Fruit fly (Drosophila melanogaster) whole organism, embryonic: ENCODE results near the gene CG15742.

Experiments used
- Atf-2 ChIP-seq: fragments of 200-800 bp; sonication (Bioruptor generic); optimal IDR thresholded peaks from 2 replicates; lab custom pipeline; 2016; ENCODE audit warnings: missing biosample characterization, missing genetic modification characterization
- Awh ChIP-seq: fragments of 200-800 bp; sonication (Bioruptor generic); IDR thresholded peaks from 2 replicates; pipeline ENCODE4, ENCODE4 v1.3.6; 2022; ENCODE audit warnings: missing biosample characterization, missing genetic modification characterization
- Bteb2 ChIP-seq: fragments of 200-800 bp; sonication (Bioruptor generic); optimal IDR thresholded peaks from 2 replicates; lab custom pipeline; 2016; ENCODE audit warnings: missing biosample characterization, missing genetic modification characterization
- CG10654 ChIP-seq: fragments of 200-800 bp; sonication (Bioruptor generic); optimal IDR thresholded peaks from 2 replicates; lab custom pipeline; 2016; ENCODE audit warnings: missing biosample characterization, missing genetic modification characterization
- CG12744 ChIP-seq: fragments of 200-800 bp; sonication (Bioruptor generic); optimal IDR thresholded peaks from 2 replicates; lab custom pipeline; 2016; ENCODE audit warnings: missing biosample characterization, missing genetic modification characterization
- CG14667 ChIP-seq: fragments of 200-800 bp; sonication (Bioruptor generic); IDR thresholded peaks from 2 replicates; pipeline ENCODE4 v1.3.6; 2022; ENCODE audit warnings: missing biosample characterization, missing genetic modification characterization
- CG14965 ChIP-seq: fragments of 200-800 bp; sonication (Bioruptor generic); optimal IDR thresholded peaks from 2 replicates; lab custom pipeline; 2016; ENCODE audit warnings: missing biosample characterization, missing genetic modification characterization, borderline replicate concordance
- CG16863 ChIP-seq: fragments of 200-800 bp; sonication (Bioruptor generic); optimal IDR thresholded peaks from 3 replicates; lab custom pipeline; 2016; ENCODE audit warnings: missing biosample characterization, missing genetic modification characterization
- CG1792 ChIP-seq: fragments of 200-800 bp; sonication (Bioruptor generic); optimal IDR thresholded peaks from 2 replicates; lab custom pipeline; 2016; ENCODE audit warnings: missing biosample characterization, missing genetic modification characterization
- CG18619 ChIP-seq: fragments of 200-800 bp; sonication (Bioruptor generic); optimal IDR thresholded peaks from 3 replicates; lab custom pipeline; 2017; ENCODE audit warnings: missing biosample characterization, mild to moderate bottlenecking, missing genetic modification characterization
- CG2712 ChIP-seq: fragments of 200-800 bp; optimal IDR thresholded peaks from 3 replicates; lab custom pipeline; 2019; ENCODE audit warnings: missing biosample characterization, mild to moderate bottlenecking, missing genetic modification characterization, moderate library complexity
- CG2875 ChIP-seq: fragments of 200-800 bp; sonication (Bioruptor generic); optimal IDR thresholded peaks from 2 replicates; lab custom pipeline; 2017; ENCODE audit warnings: missing biosample characterization, mild to moderate bottlenecking, missing genetic modification characterization, missing genetic modification reagents
- CG2889 ChIP-seq: fragments of 200-800 bp; sonication (Bioruptor generic); IDR thresholded peaks from 3 replicates; pipeline ENCODE4 v1.3.6; 2022; ENCODE audit warnings: missing biosample characterization, missing genetic modification characterization
- CG31388 ChIP-seq: fragments of 200-800 bp; sonication (Bioruptor generic); optimal IDR thresholded peaks from 2 replicates; lab custom pipeline; 2016; ENCODE audit warnings: missing biosample characterization, missing genetic modification characterization
- CG42726 ChIP-seq: fragments of 200-800 bp; sonication (Bioruptor generic); IDR thresholded peaks from 2 replicates; pipeline ENCODE4 v1.3.6; 2022; ENCODE audit warnings: missing biosample characterization, missing genetic modification characterization; ENCODE audit not compliant: partially characterized antibody
- CG6175 ChIP-seq: fragments of 200-800 bp; sonication (Bioruptor generic); IDR thresholded peaks from 3 replicates; pipeline ENCODE4 v1.3.6; 2022; ENCODE audit warnings: missing biosample characterization, missing genetic modification characterization
- CG7372 ChIP-seq: fragments of 200-800 bp; sonication (Bioruptor generic); IDR thresholded peaks from 2 replicates; pipeline ENCODE4 v1.3.6; 2022; ENCODE audit warnings: missing biosample characterization, missing genetic modification characterization
- CTCF ChIP-seq: fragments of 200-800 bp; sonication (Bioruptor generic); optimal IDR thresholded peaks from 2 replicates; lab custom pipeline; 2017; ENCODE audit warnings: missing biosample characterization, mild to moderate bottlenecking, missing genetic modification characterization, moderate library complexity
- Dbx ChIP-seq: fragments of 200-800 bp; sonication (Bioruptor generic); IDR thresholded peaks from 3 replicates; pipeline ENCODE4 v1.3.6; 2022; ENCODE audit warnings: missing biosample characterization, missing genetic modification characterization
- Doc2 ChIP-seq: fragments of 200-800 bp; sonication (Bioruptor generic); IDR thresholded peaks from 2 replicates; pipeline ENCODE4 v1.3.6; 2022; ENCODE audit warnings: missing biosample characterization, missing genetic modification characterization
- Drgx ChIP-seq: fragments of 200-800 bp; sonication (Bioruptor generic); IDR thresholded peaks from 2 replicates; pipeline ENCODE4 v1.3.6; 2022; ENCODE audit warnings: missing biosample characterization, missing genetic modification characterization
- Gsc ChIP-seq: fragments of 200-800 bp; sonication (Bioruptor generic); IDR thresholded peaks from 2 replicates; pipeline ENCODE4 v1.3.6; 2022; ENCODE audit warnings: missing biosample characterization, missing genetic modification characterization
- Jarid2 ChIP-seq: fragments of 200-800 bp; sonication (Bioruptor generic); optimal IDR thresholded peaks from 3 replicates; lab custom pipeline; 2017; ENCODE audit warnings: mild to moderate bottlenecking, missing biosample characterization, missing genetic modification reagents, missing genetic modification characterization
- Kr ChIP-seq: fragments of 200-800 bp; sonication (Bioruptor generic); optimal IDR thresholded peaks from 2 replicates; lab custom pipeline; 2017; ENCODE audit warnings: missing biosample characterization, mild to moderate bottlenecking, missing genetic modification characterization
- Nf-YA ChIP-seq: fragments of 200-800 bp; sonication (Bioruptor generic); IDR thresholded peaks from 2 replicates; pipeline ENCODE4 v1.3.6; 2022; ENCODE audit warnings: missing biosample characterization, missing genetic modification characterization
- Scr ChIP-seq: fragments of 200-800 bp; sonication (Bioruptor generic); IDR thresholded peaks from 2 replicates; pipeline ENCODE4 v1.3.6; 2022; ENCODE audit warnings: missing biosample characterization, missing genetic modification characterization; ENCODE audit not compliant: partially characterized antibody
- Taf1 ChIP-seq: fragments of 200-800 bp; sonication (Bioruptor generic); IDR thresholded peaks from 2 replicates; pipeline ENCODE4 v1.3.6; 2022; ENCODE audit warnings: missing biosample characterization, missing genetic modification characterization
- ab ChIP-seq: fragments of 200-800 bp; sonication (Bioruptor generic); optimal IDR thresholded peaks from 2 replicates; lab custom pipeline; 2016; ENCODE audit warnings: missing biosample characterization, missing genetic modification characterization
- abd-A ChIP-seq: fragments of 200-800 bp; sonication (Bioruptor generic); optimal IDR thresholded peaks from 3 replicates; lab custom pipeline; 2019; ENCODE audit warnings: missing biosample characterization, mild to moderate bottlenecking, missing genetic modification characterization, moderate library complexity
- ato ChIP-seq: fragments of 200-800 bp; sonication (Bioruptor generic); IDR thresholded peaks from 2 replicates; pipeline ENCODE4 v1.3.6; 2022; ENCODE audit warnings: missing biosample characterization, missing genetic modification characterization; ENCODE audit not compliant: partially characterized antibody
- az2 ChIP-seq: fragments of 200-800 bp; sonication (Bioruptor generic); optimal IDR thresholded peaks from 3 replicates; lab custom pipeline; 2016; ENCODE audit warnings: missing biosample characterization, missing genetic modification characterization
- bowl ChIP-seq: fragments of 200-800 bp; sonication (Bioruptor generic); IDR thresholded peaks from 2 replicates; pipeline ENCODE4 v1.3.6; 2022; ENCODE audit warnings: missing biosample characterization, missing genetic modification characterization
- chinmo ChIP-seq: fragments of 200-800 bp; sonication (Bioruptor generic); IDR thresholded peaks from 4 replicates; pipeline ENCODE4 v1.3.6; 2022; ENCODE audit warnings: missing biosample characterization, missing genetic modification characterization; ENCODE audit not compliant: partially characterized antibody
- croc ChIP-seq: fragments of 200-800 bp; sonication (Bioruptor generic); conservative IDR thresholded peaks from 3 replicates; pipeline ENCODE4 v1.3.6; 2022; ENCODE audit warnings: missing biosample characterization, missing genetic modification characterization
- cwo ChIP-seq: fragments of 200-800 bp; sonication (Bioruptor generic); optimal IDR thresholded peaks from 3 replicates; lab custom pipeline; 2017; ENCODE audit warnings: missing biosample characterization, missing genetic modification characterization, mild to moderate bottlenecking, moderate library complexity, missing genetic modification reagents
- dm ChIP-seq: fragments of 200-800 bp; sonication (Bioruptor generic); optimal IDR thresholded peaks from 3 replicates; lab custom pipeline; 2016; ENCODE audit warnings: missing biosample characterization, missing genetic modification characterization
- dmrt99B ChIP-seq: fragments of 200-800 bp; sonication (Bioruptor generic); optimal IDR thresholded peaks from 2 replicates; lab custom pipeline; 2018; ENCODE audit warnings: missing biosample characterization, mild to moderate bottlenecking, missing genetic modification characterization, moderate library complexity
- dpn ChIP-seq, 2 experiments: fragments of 200-800 bp; sonication (Bioruptor generic); optimal IDR thresholded peaks; 3 replicates each; lab custom pipeline; 2016; ENCODE audit warnings: missing biosample characterization in 2 of 2, missing genetic modification characterization in 2 of 2
- gsb ChIP-seq: fragments of 200-800 bp; sonication (Bioruptor generic); IDR thresholded peaks from 2 replicates; pipeline ENCODE4 v1.3.6; 2022; ENCODE audit warnings: missing biosample characterization, missing genetic modification characterization
- insv ChIP-seq, 2 experiments: fragments of 200-800 bp; sonication (Bioruptor generic); optimal IDR thresholded peaks; 3 replicates each; lab custom pipeline; 2016 to 2018; ENCODE audit warnings: missing biosample characterization in 2 of 2, missing genetic modification characterization in 2 of 2
- nerfin-1 ChIP-seq: fragments of 200-800 bp; sonication (Bioruptor generic); optimal IDR thresholded peaks from 3 replicates; lab custom pipeline; 2019; ENCODE audit warnings: missing biosample characterization, mild to moderate bottlenecking, missing genetic modification characterization, moderate library complexity
- nom ChIP-seq: fragments of 200-800 bp; sonication (Bioruptor generic); optimal IDR thresholded peaks from 2 replicates; lab custom pipeline; 2017; ENCODE audit warnings: missing biosample characterization, missing genetic modification characterization, mild to moderate bottlenecking, moderate library complexity, missing genetic modification reagents
- oc ChIP-seq: fragments of 200-800 bp; sonication (Bioruptor generic); optimal IDR thresholded peaks from 2 replicates; lab custom pipeline; 2018; ENCODE audit warnings: missing biosample characterization, mild to moderate bottlenecking, missing genetic modification characterization, moderate library complexity
- pum ChIP-seq: fragments of 200-800 bp; sonication (Bioruptor generic); optimal IDR thresholded peaks from 2 replicates; lab custom pipeline; 2016; ENCODE audit warnings: missing biosample characterization, missing genetic modification characterization
- pzg ChIP-seq: fragments of 200-800 bp; sonication (Bioruptor generic); optimal IDR thresholded peaks from 3 replicates; lab custom pipeline; 2018; ENCODE audit warnings: missing biosample characterization, mild to moderate bottlenecking, missing genetic modification characterization, moderate library complexity
- sc ChIP-seq, 3 experiments: fragments of >200 bp in 2 of 3; fragments of 200-800 bp in 1 of 3; sonication (Bioruptor generic) in 1 of 3; optimal IDR thresholded peaks; 2 replicates in 2 of 3; 3 replicates in 1 of 3; lab custom pipeline; 2017; ENCODE audit warnings: mild to moderate bottlenecking in 1 of 3, missing biosample characterization in 1 of 3, missing genetic modification characterization in 1 of 3, missing genetic modification reagents in 1 of 3
- seq ChIP-seq: fragments of 200-800 bp; sonication (Bioruptor generic); IDR thresholded peaks from 2 replicates; pipeline ENCODE4 v1.3.6; 2022; ENCODE audit warnings: missing biosample characterization, missing genetic modification characterization
- shn ChIP-seq: fragments of 200-800 bp; sonication (Bioruptor generic); optimal IDR thresholded peaks from 3 replicates; lab custom pipeline; 2016; ENCODE audit warnings: missing biosample characterization, missing genetic modification characterization
- tap ChIP-seq: fragments of 200-800 bp; optimal IDR thresholded peaks from 3 replicates; lab custom pipeline; 2019; ENCODE audit warnings: missing biosample characterization, mild to moderate bottlenecking, missing genetic modification characterization, moderate library complexity
- tup ChIP-seq: fragments of 200-800 bp; sonication (Bioruptor generic); optimal IDR thresholded peaks from 2 replicates; lab custom pipeline; 2016; ENCODE audit warnings: missing biosample characterization, mild to moderate bottlenecking, missing genetic modification characterization, moderate library complexity
- z ChIP-seq: fragments of 200-800 bp; sonication (Bioruptor generic); IDR thresholded peaks from 3 replicates; pipeline ENCODE4 v1.3.6; 2022; ENCODE audit warnings: missing biosample characterization, missing genetic modification characterization

The CG15742 gene

dm6 chrX:13251310-13251709, 7.0 kb downstream of the CG15742 start (continued):
- TF ChIP-seq Doc2 (GFP tag; lab: Robert Waterston, UW) = peak; percentile 56
- TF ChIP-seq CG2875 (GFP tag; lab: Kevin White, UChicago) = peak; percentile 68
- TF ChIP-seq Taf1 (GFP tag; lab: Robert Waterston, UW) = peak; percentile 23; the same call in 1 of the 2 replicates
- TF ChIP-seq tap (tag; lab: Kevin White, UChicago) = peak; percentile 84
- peak; percentile 72 for TF ChIP-seq Atf-2 (GFP tag; lab: Kevin White, UChicago)
- peak; percentile 74 for TF ChIP-seq CG16863
- TF ChIP-seq sc (optimal IDR thresholded peaks at IDR 0.05; lab: Kevin White, UChicago) = no peak
- peak; percentile 47 for TF ChIP-seq sc (GFP tag; optimal IDR thresholded peaks at IDR 0.05; lab: Kevin White, UChicago)
- TF ChIP-seq shn (GFP tag; lab: Kevin White, UChicago) = peak; percentile 71
- peak; percentile 67 for TF ChIP-seq cwo
- peak; percentile 79 for TF ChIP-seq ab (GFP tag; lab: Kevin White, UChicago)
- TF ChIP-seq insv (GFP tag; optimal IDR thresholded peaks at IDR 0.05; lab: Kevin White, UChicago) = no peak
- TF ChIP-seq dm = peak; percentile 51
- TF ChIP-seq CG42726 = no peak
- peak; percentile 2 for TF ChIP-seq tup (GFP tag; lab: Kevin White, UChicago)
- TF ChIP-seq CG14965 (GFP tag; lab: Kevin White, UChicago) = no peak
- no peak for TF ChIP-seq pzg (GFP tag; lab: Kevin White, UChicago)
- no peak for TF ChIP-seq Scr
- TF ChIP-seq abd-A (tag; lab: Kevin White, UChicago) = no peak
- TF ChIP-seq gsb (GFP tag; lab: Robert Waterston, UW) = peak; percentile 50
- TF ChIP-seq CG1792 = peak; percentile 75
- no peak for TF ChIP-seq CG31388
- TF ChIP-seq dpn (GFP tag; optimal IDR thresholded peaks at IDR 0.05; lab: Kevin White, UChicago) = peak; percentile 85 to 86
- TF ChIP-seq oc (tag; lab: Kevin White, UChicago) = peak; percentile 83
- TF ChIP-seq chinmo (GFP tag; lab: Robert Waterston, UW) = no peak
- peak; percentile 55; the same call in 1 of the 2 replicates for TF ChIP-seq CG7372 (GFP tag; lab: Robert Waterston, UW)
- TF ChIP-seq nerfin-1 (tag; lab: Kevin White, UChicago) = peak; percentile 74
- peak; percentile 29 for TF ChIP-seq CG12744 (GFP tag; lab: Kevin White, UChicago)
- TF ChIP-seq bowl (GFP tag; lab: Robert Waterston, UW) = no peak

dm6 chrX:13249732-13250395, 8.4 kb downstream of the CG15742 start:
- TF ChIP-seq CG2875 (GFP tag; lab: Kevin White, UChicago) = peak; percentile 27
- TF ChIP-seq Drgx (GFP tag; lab: Robert Waterston, UW) = no peak
- no peak for TF ChIP-seq CG10654
- no peak for TF ChIP-seq CG18619 (GFP tag; lab: Kevin White, UChicago)
- no peak for TF ChIP-seq z
- no peak for TF ChIP-seq Jarid2 (GFP tag; lab: Kevin White, UChicago)
- TF ChIP-seq Awh = no peak
- no peak for TF ChIP-seq Nf-YA (GFP tag; lab: Robert Waterston, UW)
- TF ChIP-seq CG2889 = no peak
- no peak for TF ChIP-seq Kr
- TF ChIP-seq seq (GFP tag; lab: Robert Waterston, UW) = no peak
- peak; percentile 26 for TF ChIP-seq az2 (GFP tag; lab: Kevin White, UChicago)
- no peak for TF ChIP-seq Bteb2 (GFP tag; lab: Kevin White, UChicago)
- no peak for TF ChIP-seq croc (GFP tag; lab: Robert Waterston, UW)
- no peak for TF ChIP-seq Gsc (GFP tag; lab: Robert Waterston, UW)
- no peak for TF ChIP-seq nom (GFP tag; lab: Kevin White, UChicago)
- TF ChIP-seq CTCF (GFP tag; lab: Kevin White, UChicago) = no peak
- no peak for TF ChIP-seq CG6175
- TF ChIP-seq dmrt99B = peak; percentile 23
- peak; percentile 21 for TF ChIP-seq CG2712 (tag; lab: Kevin White, UChicago)
- TF ChIP-seq bowl (GFP tag; lab: Robert Waterston, UW) = no peak
- no peak for TF ChIP-seq ato (GFP tag; lab: Robert Waterston, UW)
- TF ChIP-seq Dbx (GFP tag; lab: Robert Waterston, UW) = no peak
- TF ChIP-seq pum (GFP tag; lab: Kevin White, UChicago) = no peak
- TF ChIP-seq CG14667 (GFP tag; lab: Robert Waterston, UW) = no peak
